Worm (Caenorhabditis elegans): ENCODE results near the gene clr-1.

Gene clr-1

ce11 chrII:5498156-5498739 is 32.1 kb downstream of the clr-1 start, which contains the start of the genes suex-1 and F12A10.9:
Gene suex-1, minus strand, starts transcription at chrII:5498256.
Gene F12A10.9, plus strand, starts transcription at chrII:5498689.
- TF ChIP-seq unc-62 (GFP tag; optimal IDR thresholded peaks at IDR 0.05): no peak

ce11 chrII:5500470-5500869 is 34.3 kb downstream of the clr-1 start, which contains the start of gene fzy-1:
Gene fzy-1, plus strand, starts transcription at chrII:5500770.
- no peak for TF ChIP-seq unc-62 (GFP tag; optimal IDR thresholded peaks at IDR 0.05)

ce11 chrII:5500986-5501657 is 35.0 kb downstream of the clr-1 start, which contains the start of gene F12A10.8:
Gene F12A10.8, minus strand, starts transcription at chrII:5501064.
- no peak for TF ChIP-seq unc-62 (GFP tag; optimal IDR thresholded peaks at IDR 0.05)

ce11 chrII:5503760-5504159 is 37.6 kb downstream of the clr-1 start, which contains the start of gene cyp-44A1:
Gene cyp-44A1, plus strand, starts transcription at chrII:5504044.
- no peak for TF ChIP-seq unc-62 (GFP tag; optimal IDR thresholded peaks at IDR 0.05)

ce11 chrII:5505820-5506287 is 39.7 kb downstream of the clr-1 start, which contains the start of gene npp-24:
Gene npp-24, plus strand, starts transcription at chrII:5505870.
- no peak for TF ChIP-seq unc-62 (GFP tag; optimal IDR thresholded peaks at IDR 0.05)

ce11 chrII:5511417-5512353 is 45.5 kb downstream of the clr-1 start:
- no peak for TF ChIP-seq unc-62 (GFP tag; optimal IDR thresholded peaks at IDR 0.05)

- TF ChIP-seq unc-62 (GFP tag; optimal IDR thresholded peaks at IDR 0.05): no peak
Observed at ce11 chrII:5512473-5513097, 46.4 kb downstream of the clr-1 start.

- TF ChIP-seq unc-62 (GFP tag; optimal IDR thresholded peaks at IDR 0.05): no peak
Observed at ce11 chrII:5514846-5515245, 48.7 kb downstream of the clr-1 start, which contains the start of gene sahd-1. Gene sahd-1, minus strand, starts transcription at chrII:5514945.

- TF ChIP-seq unc-62 (GFP tag; optimal IDR thresholded peaks at IDR 0.05): no peak
Observed at ce11 chrII:5515542-5515941, 49.4 kb downstream of the clr-1 start, which contains the start of gene ZK177.3. Gene ZK177.3, plus strand, starts transcription at chrII:5515842.

- TF ChIP-seq unc-62 (GFP tag; optimal IDR thresholded peaks at IDR 0.05): no peak
Observed at ce11 chrII:5517643-5518042, 51.5 kb downstream of the clr-1 start, which contains the start of gene ZK177.9. Gene ZK177.9, minus strand, starts transcription at chrII:5517743.

- no peak for TF ChIP-seq unc-62 (GFP tag; optimal IDR thresholded peaks at IDR 0.05)
Observed at ce11 chrII:5518055-5518454, 51.9 kb downstream of the clr-1 start.

- no peak for TF ChIP-seq unc-62 (GFP tag; optimal IDR thresholded peaks at IDR 0.05)
Observed at ce11 chrII:5518910-5519309, 52.8 kb downstream of the clr-1 start, which contains the start of gene ZK177.2. Gene ZK177.2, plus strand, starts transcription at chrII:5519210.

- no peak for TF ChIP-seq unc-62 (GFP tag; optimal IDR thresholded peaks at IDR 0.05)
Observed at ce11 chrII:5521411-5521810, 55.3 kb downstream of the clr-1 start, which contains the start of gene ZK177.12. Gene ZK177.12, plus strand, starts transcription at chrII:5521711.

ce11 chrII:5522637-5523036 is 56.5 kb downstream of the clr-1 start, which contains the start of gene ZK177.11:
Gene ZK177.11, plus strand, starts transcription at chrII:5522937.
- no peak for TF ChIP-seq unc-62 (GFP tag; optimal IDR thresholded peaks at IDR 0.05)
